Fruit fly (Drosophila melanogaster) whole organism, larva: ENCODE results near the gene Tektin-A.

Source experiments
- noc ChIP-seq: fragments of 200-800 bp; sonication (Bioruptor generic); optimal IDR thresholded peaks from 3 replicates; lab custom pipeline; 2019; ENCODE audit warnings: missing biosample characterization, mild to moderate bottlenecking, missing genetic modification characterization, moderate library complexity

Tektin-A gene

dm6 chr2L:15853826-15854225, at the start of gene Tektin-A:
Gene Tektin-A, plus strand, starts transcription at chr2L:15854126.
- TF ChIP-seq noc (tag; lab: Kevin White, UChicago) = no peak

dm6 chr2L:15812041-15812440, 41.9 kb upstream of the Tektin-A start, which contains the start of gene CG42876:
Gene CG42876, minus strand, starts transcription at chr2L:15812141.
- TF ChIP-seq noc (tag; lab: Kevin White, UChicago) = no peak

DNA sequence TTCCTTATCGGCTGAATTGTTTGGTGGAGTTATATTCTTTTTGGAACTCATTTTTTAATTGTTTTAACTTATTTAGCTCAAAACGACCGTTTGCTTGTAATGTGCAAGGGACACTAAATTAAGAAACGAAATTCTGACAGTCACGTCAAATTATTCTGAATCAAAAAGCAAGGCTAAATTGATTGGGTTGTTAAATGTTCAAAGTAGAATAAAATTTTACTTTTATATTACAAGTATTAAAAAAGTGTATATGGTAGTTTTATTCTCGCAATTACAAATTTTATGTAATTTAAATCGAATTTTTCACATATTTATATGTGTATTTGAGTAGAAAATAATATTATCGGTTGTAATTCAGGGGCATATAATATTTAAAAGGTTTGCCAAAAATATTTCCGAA, 18.4 kb upstream of the Tektin-A start, which contains the start of gene CG18518:
CG18518 (minus strand) TSS at position 101 of the 400 bp plus-strand sequence.
- TF ChIP-seq noc (tag; lab: Kevin White, UChicago) = no peak

DNA sequence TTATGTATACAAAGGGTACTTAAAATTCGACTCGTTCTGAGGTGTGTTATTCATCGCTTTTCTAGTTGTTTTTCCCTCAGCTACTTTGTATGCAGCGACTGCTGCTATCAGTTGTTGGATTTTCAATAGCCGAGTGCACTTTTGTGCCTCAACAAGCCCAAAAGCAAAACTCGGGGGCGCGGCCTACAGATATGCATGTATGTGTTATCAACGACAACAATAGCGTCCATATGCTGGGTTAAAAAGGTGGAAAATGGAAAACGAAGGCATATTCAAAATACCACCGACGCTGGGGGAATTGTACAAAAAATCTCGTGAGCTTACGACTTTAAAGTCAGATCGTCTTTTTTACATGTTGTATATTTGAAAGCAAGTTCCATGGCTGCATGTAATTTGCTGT, 7.3 kb upstream of the Tektin-A start:
- TF ChIP-seq noc (tag; lab: Kevin White, UChicago) = no peak

DNA sequence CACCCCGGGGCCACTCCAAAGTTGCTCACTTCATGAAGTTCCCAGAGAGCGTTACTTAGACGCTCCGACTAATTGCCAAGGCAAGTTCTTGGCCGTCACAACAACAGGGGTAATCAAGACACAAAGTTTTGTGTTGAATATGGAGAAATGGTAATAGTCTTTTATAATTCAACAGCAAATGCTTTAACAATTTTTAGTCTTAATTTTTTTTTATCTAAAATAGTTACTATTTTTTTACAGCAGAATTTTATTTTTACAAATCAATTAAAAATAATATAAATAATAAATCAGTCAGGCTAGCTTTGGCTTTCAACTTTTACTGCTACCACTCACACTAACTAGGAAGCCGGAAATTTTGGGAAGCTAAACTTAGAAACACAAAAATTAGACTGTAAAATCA, 1.6 kb upstream of the Tektin-A start, which contains the start of gene CG13243:
CG13243 (plus strand) TSS at position 301 of the 400 bp plus-strand sequence.
- TF ChIP-seq noc (tag; lab: Kevin White, UChicago) = no peak

- TF ChIP-seq noc (tag; lab: Kevin White, UChicago) = no peak
Measured at dm6 chr2L:15865361-15865760, 11.4 kb downstream of the Tektin-A start, which contains the start of gene CG42792. Gene CG42792, minus strand, starts transcription at chr2L:15865461.

DNA sequence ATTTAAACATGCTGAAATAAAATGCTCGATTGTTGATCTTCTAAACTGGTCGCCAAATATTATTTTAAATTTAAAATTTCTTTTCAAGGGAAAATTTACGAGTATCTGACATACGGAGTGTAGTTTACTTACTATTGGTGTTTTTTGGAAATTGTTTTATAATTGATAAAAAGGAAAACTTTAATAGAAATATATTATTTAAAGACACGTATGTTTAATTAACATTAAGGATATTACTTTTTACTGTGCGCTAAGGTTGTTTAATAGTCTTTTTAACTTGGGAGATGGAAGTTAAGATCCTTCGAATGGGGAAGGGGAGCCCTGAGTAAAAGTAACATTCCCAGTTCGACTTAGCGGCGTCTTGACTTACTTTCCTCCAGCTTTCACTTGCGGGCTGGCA, 26.1 kb downstream of the Tektin-A start, which contains the start of gene CG7653:
CG7653 (minus strand) TSS at position 101 of the 400 bp plus-strand sequence.
- TF ChIP-seq noc (tag; lab: Kevin White, UChicago) = no peak

dm6 chr2L:15883090-15883489, 29.2 kb downstream of the Tektin-A start, which contains the start of gene CG44475:
Gene CG44475, minus strand, starts transcription at chr2L:15883190.
- no peak for TF ChIP-seq noc (tag; lab: Kevin White, UChicago)

DNA sequence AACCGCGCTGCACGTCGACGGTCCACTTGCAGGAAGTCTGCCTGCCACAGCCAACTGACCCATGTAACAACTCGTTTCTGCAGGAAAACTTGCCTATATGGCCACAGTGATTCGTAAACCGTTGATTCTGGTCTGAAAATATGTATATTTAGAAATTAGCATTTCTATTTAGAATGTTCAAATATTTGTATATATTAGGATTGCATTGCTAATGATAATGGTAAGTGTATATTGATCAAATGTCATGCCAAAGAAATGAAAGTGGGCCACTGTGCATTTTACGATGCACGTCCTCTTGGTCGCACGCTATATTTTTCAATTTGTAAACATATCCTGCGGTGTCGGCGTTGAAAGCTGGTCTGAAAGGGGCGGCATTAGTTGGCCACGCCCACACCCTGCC, 32.3 kb downstream of the Tektin-A start:
- TF ChIP-seq noc (tag; lab: Kevin White, UChicago) = no peak

dm6 chr2L:15893711-15894110, 39.8 kb downstream of the Tektin-A start, which contains the start of gene Tep1:
Gene Tep1, minus strand, starts transcription at chr2L:15893811.
- TF ChIP-seq noc (tag; lab: Kevin White, UChicago) = no peak

DNA sequence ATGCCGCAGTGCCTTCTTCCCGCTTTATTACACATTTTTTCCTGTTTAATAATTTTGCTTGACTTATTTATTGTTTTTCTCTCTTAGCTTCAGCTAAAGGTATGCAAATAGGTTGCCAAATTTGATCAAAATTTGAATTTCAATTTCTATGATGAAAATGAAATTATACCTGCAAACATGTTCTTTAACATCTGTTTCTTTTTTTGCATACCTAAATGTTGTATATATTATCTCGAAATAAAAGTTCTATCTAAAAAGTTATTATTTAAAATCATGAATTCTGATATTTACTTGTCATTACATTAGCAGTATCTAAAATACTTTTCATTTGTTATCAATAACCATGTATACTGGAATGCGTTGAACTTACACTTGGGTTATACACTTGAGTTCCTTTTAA, 41.2 kb downstream of the Tektin-A start, which contains the start of gene CG31735:
CG31735 (plus strand) TSS at position 301 of the 400 bp plus-strand sequence.
- no peak for TF ChIP-seq noc (tag; lab: Kevin White, UChicago)

dm6 chr2L:15900424-15900823, 46.5 kb downstream of the Tektin-A start, which contains the start of gene CG31823:
Gene CG31823, minus strand, starts transcription at chr2L:15900524.
- TF ChIP-seq noc (tag; lab: Kevin White, UChicago) = no peak

DNA sequence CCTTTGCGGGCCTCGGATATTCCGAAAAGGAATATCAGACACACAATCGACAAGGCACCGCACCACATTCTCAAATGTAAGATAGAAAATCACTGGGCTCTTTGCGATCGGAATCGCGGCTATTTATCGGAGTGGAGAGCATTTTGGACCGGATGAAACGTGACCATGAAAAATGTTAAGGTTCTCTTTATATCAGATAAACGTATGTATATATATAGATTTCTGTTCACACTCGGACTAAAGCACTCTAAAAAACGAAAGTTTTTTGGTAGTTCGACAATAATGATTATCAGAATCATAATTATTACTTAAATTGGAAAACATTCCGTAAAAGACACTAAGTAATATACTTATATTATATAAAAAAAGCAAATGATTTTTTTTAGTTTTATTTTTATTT, 48.4 kb downstream of the Tektin-A start, which contains the start of gene CG31821:
CG31821 (minus strand) TSS at position 101 of the 400 bp plus-strand sequence.
- no peak for TF ChIP-seq noc (tag; lab: Kevin White, UChicago)

DNA sequence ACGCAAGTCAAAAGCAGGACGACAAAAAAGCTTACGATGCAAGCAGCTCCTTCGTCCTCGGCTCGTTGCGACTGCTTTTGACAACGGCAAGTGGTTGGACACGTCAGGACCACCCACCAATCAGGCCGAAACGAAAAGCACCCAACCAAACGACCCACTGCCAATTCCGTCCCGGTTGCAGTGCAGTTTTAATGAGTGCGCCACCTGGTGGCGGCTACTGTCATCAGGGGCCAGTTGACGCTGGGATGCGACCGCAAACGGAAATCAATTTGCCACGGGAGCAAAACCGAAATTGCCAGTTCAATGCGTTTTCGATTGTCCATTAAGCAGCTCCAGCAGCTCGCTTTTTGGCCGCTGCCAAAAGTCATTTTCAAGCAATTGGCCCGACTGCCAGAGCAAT, 49.8 kb downstream of the Tektin-A start:
- TF ChIP-seq noc (tag; lab: Kevin White, UChicago) = no peak
